Fruit fly (Drosophila melanogaster) whole organism, adult: Measurements from ENCODE around the gene CG10862.

Experiments used
- CG11617 ChIP-seq: fragments of 200-800 bp; sonication (Bioruptor generic); optimal IDR thresholded peaks from 2 replicates; lab custom pipeline; 2017; ENCODE audit warnings: mild to moderate bottlenecking, missing biosample characterization, missing genetic modification reagents, missing genetic modification characterization
- CG12768 ChIP-seq: fragments of 200-800 bp; sonication (Bioruptor generic); optimal IDR thresholded peaks from 2 replicates; lab custom pipeline; 2017; ENCODE audit warnings: missing biosample characterization, missing genetic modification characterization, mild to moderate bottlenecking, moderate library complexity, missing genetic modification reagents
- CG14711 ChIP-seq: fragments of 200-800 bp; sonication (Bioruptor generic); optimal IDR thresholded peaks from 2 replicates; lab custom pipeline; 2018; ENCODE audit warnings: missing biosample characterization, mild to moderate bottlenecking, missing genetic modification characterization, moderate library complexity
- CG1620 ChIP-seq: fragments of 200-800 bp; sonication (Bioruptor generic); optimal IDR thresholded peaks from 2 replicates; lab custom pipeline; 2016; ENCODE audit warnings: missing biosample characterization, missing genetic modification characterization
- CG33017 ChIP-seq: fragments of 200-800 bp; sonication (Bioruptor generic); optimal IDR thresholded peaks from 2 replicates; lab custom pipeline; 2018; ENCODE audit warnings: missing biosample characterization, mild to moderate bottlenecking, missing genetic modification characterization, moderate library complexity
- CG5204 ChIP-seq: fragments of 200-800 bp; sonication (Bioruptor generic); optimal IDR thresholded peaks from 2 replicates; lab custom pipeline; 2016; ENCODE audit warnings: missing biosample characterization, missing genetic modification characterization
- CG7045 ChIP-seq: fragments of 200-800 bp; sonication (Bioruptor generic); optimal IDR thresholded peaks from 2 replicates; lab custom pipeline; 2017; ENCODE audit warnings: missing biosample characterization, mild to moderate bottlenecking, missing genetic modification characterization
- CG7101 ChIP-seq: fragments of 200-800 bp; sonication (Bioruptor generic); optimal IDR thresholded peaks from 2 replicates; lab custom pipeline; 2018; ENCODE audit warnings: missing biosample characterization, mild to moderate bottlenecking, missing genetic modification characterization, moderate library complexity
- Clk ChIP-seq: fragments of 200-800 bp; sonication (Bioruptor generic); optimal IDR thresholded peaks from 2 replicates; lab custom pipeline; 2017; ENCODE audit warnings: missing biosample characterization, missing genetic modification characterization
- Crg-1 ChIP-seq: fragments of 200-800 bp; sonication (Bioruptor generic); optimal IDR thresholded peaks from 2 replicates; lab custom pipeline; 2016; ENCODE audit warnings: missing biosample characterization, missing genetic modification characterization
- Hr96 ChIP-seq: fragments of 200-800 bp; sonication (Bioruptor generic); optimal IDR thresholded peaks from 2 replicates; lab custom pipeline; 2016; ENCODE audit warnings: missing biosample characterization, missing genetic modification characterization
- Mnt ChIP-seq: fragments of 200-800 bp; sonication (Bioruptor generic); optimal IDR thresholded peaks from 2 replicates; lab custom pipeline; 2016; ENCODE audit warnings: missing biosample characterization, mild to moderate bottlenecking, missing genetic modification characterization
- bab1 ChIP-seq: fragments of 200-800 bp; sonication (Bioruptor generic); optimal IDR thresholded peaks from 3 replicates; lab custom pipeline; 2019; ENCODE audit warnings: missing biosample characterization, mild to moderate bottlenecking, missing genetic modification characterization, moderate library complexity
- cic ChIP-seq: fragments of 200-800 bp; sonication (Bioruptor generic); optimal IDR thresholded peaks from 2 replicates; lab custom pipeline; 2017; ENCODE audit warnings: missing biosample characterization, mild to moderate bottlenecking, missing genetic modification characterization, moderate library complexity
- cnc ChIP-seq, 2 experiments: fragments of >200 bp; optimal IDR thresholded peaks; 2 replicates each; lab custom pipeline; 2017
- kay ChIP-seq: fragments of 200-800 bp; sonication (Bioruptor generic); peaks from one replicate; lab custom pipeline; 2016; ENCODE audit warnings: missing biosample characterization, missing genetic modification characterization, borderline replicate concordance
- ovo ChIP-seq: fragments of 200-800 bp; sonication (Bioruptor generic); optimal IDR thresholded peaks from 2 replicates; lab custom pipeline; 2016; ENCODE audit warnings: missing biosample characterization, missing genetic modification characterization
- pad ChIP-seq: fragments of 200-800 bp; sonication (Bioruptor generic); optimal IDR thresholded peaks from 3 replicates; lab custom pipeline; 2017; ENCODE audit warnings: missing biosample characterization, missing genetic modification characterization, mild to moderate bottlenecking, moderate library complexity, missing genetic modification reagents
- tj ChIP-seq: fragments of 200-800 bp; sonication (Bioruptor generic); optimal IDR thresholded peaks from 3 replicates; lab custom pipeline; 2017; ENCODE audit warnings: missing biosample characterization, mild to moderate bottlenecking, missing genetic modification characterization, moderate library complexity
- toe ChIP-seq: fragments of 200-800 bp; sonication (Bioruptor generic); optimal IDR thresholded peaks from 2 replicates; lab custom pipeline; 2016; ENCODE audit warnings: missing biosample characterization, missing genetic modification characterization

The CG10862 gene

DNA sequence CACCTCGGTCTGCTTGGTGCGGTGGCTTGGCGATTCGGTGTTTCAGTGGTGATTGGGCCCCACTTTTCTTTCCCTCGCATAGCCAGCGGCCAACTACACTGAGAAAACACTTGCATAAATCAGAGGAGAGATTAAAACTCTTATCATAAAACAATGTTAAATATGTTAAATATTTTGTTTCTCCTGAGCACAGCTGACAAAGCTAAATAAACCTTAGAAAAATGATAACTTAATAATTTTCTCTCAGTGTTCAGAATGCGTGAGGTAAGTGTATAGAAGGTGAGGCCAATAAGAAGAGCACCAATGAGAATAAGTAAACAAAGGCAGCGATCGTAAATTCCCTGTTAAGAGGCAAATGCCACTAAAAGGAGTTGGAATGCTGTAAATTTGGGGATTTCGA lies 37.3 kb downstream of the CG10862 start:
- TF ChIP-seq ovo: no peak

DNA sequence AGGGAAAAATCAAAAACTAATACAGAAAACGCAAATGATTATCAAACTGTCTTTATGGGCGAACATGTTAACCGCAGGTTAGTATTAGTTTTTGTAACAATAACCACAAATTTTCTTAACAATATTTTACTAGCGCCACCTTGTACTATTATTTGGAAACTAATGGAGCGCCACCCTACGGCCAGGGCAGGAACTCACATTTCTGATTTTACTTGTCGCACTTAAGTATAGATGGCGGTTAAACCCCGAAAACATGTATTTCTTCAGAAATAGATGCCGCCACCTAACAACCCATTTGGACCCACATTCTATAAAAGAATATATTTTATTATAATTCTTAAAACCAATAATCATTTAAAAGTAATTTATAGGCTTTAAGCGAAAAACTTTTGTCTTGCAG lies 38.2 kb downstream of the CG10862 start:
- TF ChIP-seq cnc (optimal IDR thresholded peaks at IDR 0.05; lab: Kevin White, UChicago): no peak
- no peak for TF ChIP-seq tj (GFP tag; lab: Kevin White, UChicago)
- TF ChIP-seq Hr96 (GFP tag; lab: Kevin White, UChicago): peak; percentile 72
- TF ChIP-seq toe (GFP tag; lab: Kevin White, UChicago): peak; percentile 58
- peak; percentile 47 for TF ChIP-seq CG7045 (GFP tag; lab: Kevin White, UChicago)
- TF ChIP-seq CG7101 (tag; lab: Kevin White, UChicago): peak; percentile 63
- peak; percentile 80 for TF ChIP-seq CG1620 (GFP tag; lab: Kevin White, UChicago)
- peak; percentile 29 for TF ChIP-seq CG12768 (GFP tag; lab: Kevin White, UChicago)
- TF ChIP-seq Mnt (GFP tag; lab: Kevin White, UChicago): peak; percentile 29
- TF ChIP-seq pad (GFP tag; lab: Kevin White, UChicago): peak; percentile 60
- peak; percentile 49 for TF ChIP-seq CG5204
- no peak for TF ChIP-seq kay
- TF ChIP-seq CG11617 (GFP tag; lab: Kevin White, UChicago): peak; percentile 0
- TF ChIP-seq cic: no peak
- peak; percentile 25 for TF ChIP-seq CG14711 (tag; lab: Kevin White, UChicago)
- peak; percentile 65 for TF ChIP-seq bab1
- peak; percentile 47 for TF ChIP-seq ovo
- TF ChIP-seq Crg-1: peak; percentile 71
- TF ChIP-seq CG33017 (tag; lab: Kevin White, UChicago): peak; percentile 19
- TF ChIP-seq Clk (GFP tag; lab: Kevin White, UChicago): no peak

DNA sequence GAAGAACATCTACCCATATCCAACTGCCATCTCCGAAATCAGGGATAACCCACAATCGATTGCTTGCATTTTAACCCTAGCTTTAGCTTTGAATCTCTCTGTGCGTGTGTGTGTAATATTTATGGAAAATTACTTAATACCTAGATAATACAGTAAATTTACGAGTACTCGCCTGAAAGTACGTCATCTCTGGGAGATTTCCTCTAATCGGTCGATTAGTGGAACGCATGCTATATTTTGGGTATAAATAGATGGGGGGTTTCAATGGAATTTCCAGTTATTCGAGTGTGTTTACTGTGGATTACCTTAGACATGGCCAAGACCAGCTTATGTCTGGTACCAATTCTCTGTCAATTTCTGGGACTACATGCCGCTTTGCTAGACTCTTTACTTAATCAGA lies 39.5 kb downstream of the CG10862 start, which contains the start of gene CG10357:
CG10357 (plus strand) TSS at position 301 of the 400 bp plus-strand sequence.
- TF ChIP-seq pad (GFP tag; lab: Kevin White, UChicago) (no peak), Mnt (GFP tag; lab: Kevin White, UChicago) (no peak), Hr96 (GFP tag; lab: Kevin White, UChicago) (no peak), CG11617 (GFP tag; lab: Kevin White, UChicago) (no peak), cnc (optimal IDR thresholded peaks at IDR 0.05; lab: Kevin White, UChicago) (no peak), cic (no peak), CG33017 (tag; lab: Kevin White, UChicago) (no peak), ovo (no peak), tj (GFP tag; lab: Kevin White, UChicago) (no peak), kay (no peak), CG12768 (GFP tag; lab: Kevin White, UChicago) (no peak), bab1 (no peak), CG1620 (GFP tag; lab: Kevin White, UChicago) (no peak), CG7045 (GFP tag; lab: Kevin White, UChicago) (no peak), toe (GFP tag; lab: Kevin White, UChicago) (no peak), CG7101 (tag; lab: Kevin White, UChicago) (no peak), Crg-1 (no peak), CG5204 (no peak)

DNA sequence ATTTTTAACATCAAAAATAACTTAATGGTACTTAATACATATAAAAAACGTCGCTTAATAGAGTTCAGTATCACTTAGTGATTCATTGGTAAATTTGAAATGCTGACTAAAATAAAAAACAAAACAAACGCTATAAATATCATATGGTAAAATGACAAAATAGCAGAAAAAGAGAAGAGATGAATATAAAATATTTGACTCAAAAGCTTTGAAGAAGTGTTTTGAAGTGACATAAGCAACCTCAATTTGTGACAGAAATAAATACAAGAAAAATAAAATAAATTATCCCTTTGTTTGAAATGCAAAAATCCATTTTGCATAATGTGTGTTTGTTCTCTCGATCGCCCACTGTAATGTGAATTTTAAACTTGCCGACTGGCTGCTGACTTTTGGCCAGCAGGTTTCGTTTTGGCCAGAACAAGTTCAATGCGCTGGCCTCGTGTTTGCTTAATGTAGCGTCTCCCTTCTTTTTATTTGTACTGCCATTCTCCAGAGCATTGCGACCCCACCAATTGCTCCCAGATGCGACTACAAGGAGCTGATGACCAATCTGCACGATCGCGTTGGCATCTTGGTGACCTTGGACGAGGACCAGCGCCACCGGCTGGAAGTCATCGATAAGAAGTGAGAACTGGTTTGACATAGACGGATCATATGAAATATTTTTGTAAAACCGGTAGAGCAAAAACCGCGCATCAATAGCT lies 41.8 kb downstream of the CG10862 start:
- no peak for TF ChIP-seq cnc (optimal IDR thresholded peaks at IDR 0.05; lab: Kevin White, UChicago)
- TF ChIP-seq toe (GFP tag; lab: Kevin White, UChicago): no peak
- TF ChIP-seq CG7045 (GFP tag; lab: Kevin White, UChicago): no peak
- no peak for TF ChIP-seq Crg-1
- TF ChIP-seq ovo: no peak
- TF ChIP-seq CG11617 (GFP tag; lab: Kevin White, UChicago): no peak
- TF ChIP-seq CG33017 (tag; lab: Kevin White, UChicago): no peak
- TF ChIP-seq CG1620 (GFP tag; lab: Kevin White, UChicago): no peak
- TF ChIP-seq CG5204: no peak
- no peak for TF ChIP-seq kay
- no peak for TF ChIP-seq Clk (GFP tag; lab: Kevin White, UChicago)
- TF ChIP-seq pad (GFP tag; lab: Kevin White, UChicago): no peak

DNA sequence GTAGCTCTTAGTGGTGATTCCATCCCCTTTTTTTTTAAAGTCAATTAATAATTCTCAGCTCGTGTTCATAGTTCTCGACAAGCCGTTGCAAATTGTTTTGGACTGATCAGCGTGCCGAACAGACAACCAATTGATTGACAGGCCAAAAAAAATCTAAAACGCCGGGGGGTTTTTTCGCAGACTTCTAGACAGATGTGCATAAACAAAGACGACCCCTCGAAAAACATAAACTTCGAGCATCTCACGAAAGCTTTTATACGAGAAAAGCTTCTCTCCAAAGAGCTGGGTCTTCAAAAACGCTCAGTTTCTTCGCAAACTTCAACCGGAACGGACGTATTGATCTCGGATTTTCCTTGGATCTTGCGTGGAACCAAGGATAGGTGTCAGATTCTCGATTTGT lies 42.7 kb downstream of the CG10862 start, which contains the start of gene CG10359:
CG10359 (plus strand) TSS at position 301 of the 400 bp plus-strand sequence.
- TF ChIP-seq Mnt (GFP tag; lab: Kevin White, UChicago): no peak
- TF ChIP-seq CG1620 (GFP tag; lab: Kevin White, UChicago): no peak
- TF ChIP-seq Clk (GFP tag; lab: Kevin White, UChicago): no peak
- no peak for TF ChIP-seq cic
- TF ChIP-seq CG11617 (GFP tag; lab: Kevin White, UChicago): no peak
- TF ChIP-seq Hr96 (GFP tag; lab: Kevin White, UChicago): no peak
- no peak for TF ChIP-seq CG7101 (tag; lab: Kevin White, UChicago)
- no peak for TF ChIP-seq CG33017 (tag; lab: Kevin White, UChicago)
- no peak for TF ChIP-seq cnc (optimal IDR thresholded peaks at IDR 0.05; lab: Kevin White, UChicago)
- no peak for TF ChIP-seq CG5204
- no peak for TF ChIP-seq Crg-1
- no peak for TF ChIP-seq kay
- TF ChIP-seq ovo: no peak
- no peak for TF ChIP-seq CG12768 (GFP tag; lab: Kevin White, UChicago)
- TF ChIP-seq CG14711 (tag; lab: Kevin White, UChicago): no peak
- TF ChIP-seq tj (GFP tag; lab: Kevin White, UChicago): no peak
- TF ChIP-seq CG7045 (GFP tag; lab: Kevin White, UChicago): no peak

DNA sequence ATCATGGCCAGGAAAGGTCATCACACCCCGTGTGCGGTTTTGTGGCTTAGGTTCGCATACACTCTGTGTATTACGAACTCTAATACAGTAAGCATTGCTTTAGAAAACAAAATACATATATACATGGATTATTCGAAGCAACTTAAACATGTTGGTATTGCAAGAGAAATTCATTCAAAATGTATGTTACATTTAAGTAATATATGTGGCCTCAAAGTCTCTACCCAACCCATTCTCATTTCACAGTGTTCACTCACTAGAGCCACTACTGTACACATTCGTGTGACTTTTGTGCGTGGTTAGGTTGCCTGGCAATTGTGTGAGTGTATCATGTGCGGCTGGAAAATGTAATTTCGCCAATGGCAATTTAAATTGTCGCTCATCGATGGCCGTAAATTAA lies 47.6 kb downstream of the CG10862 start:
- TF ChIP-seq ovo: no peak
- TF ChIP-seq CG11617 (GFP tag; lab: Kevin White, UChicago): no peak
- no peak for TF ChIP-seq Mnt (GFP tag; lab: Kevin White, UChicago)
- TF ChIP-seq cic: no peak
- TF ChIP-seq CG12768 (GFP tag; lab: Kevin White, UChicago): no peak
- no peak for TF ChIP-seq toe (GFP tag; lab: Kevin White, UChicago)
- no peak for TF ChIP-seq CG7045 (GFP tag; lab: Kevin White, UChicago)
- no peak for TF ChIP-seq kay
